Fruit fly (Drosophila melanogaster): ENCODE results near the gene CG32071.

CG32071 gene

DNA sequence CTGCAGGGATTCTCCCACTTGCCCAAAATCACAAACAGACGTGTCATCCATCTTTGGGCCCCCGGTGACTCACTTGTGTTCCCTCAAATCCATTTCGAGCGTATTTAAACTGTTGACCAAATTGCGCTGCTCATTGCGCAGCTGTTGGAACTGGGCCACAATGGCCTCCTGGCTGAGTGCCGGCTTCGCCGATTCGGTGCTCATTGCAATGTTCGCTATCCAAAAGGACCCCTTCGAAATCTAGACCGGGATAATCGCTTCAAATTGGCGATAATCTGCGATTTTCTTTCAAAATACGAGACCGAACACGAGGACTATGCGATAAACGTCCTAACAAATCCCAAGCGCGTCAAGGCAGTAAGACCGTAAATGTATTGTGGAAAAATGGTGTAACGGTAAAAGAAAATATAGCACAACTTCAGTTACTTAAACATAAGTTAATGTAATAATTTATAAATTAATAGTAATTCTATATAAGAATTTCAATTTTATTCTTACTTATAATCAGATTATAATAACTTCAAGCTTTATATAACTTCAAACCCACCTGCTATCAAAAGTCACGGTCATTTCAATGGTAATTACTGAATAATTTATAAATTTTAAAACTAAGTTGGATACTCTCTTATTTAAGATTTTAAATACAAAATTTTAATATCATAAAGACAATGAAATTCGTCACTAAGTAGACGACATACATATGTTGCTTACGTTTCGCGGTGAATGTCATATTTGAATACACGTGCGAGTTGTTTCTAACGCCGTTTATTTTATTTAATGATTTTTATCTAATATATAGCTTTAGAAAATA is 29.4 kb downstream of the CG32071 start, which contains the start of the genes Pfdn2 and Noc1 (continued):
- TF ChIP-seq luna (GFP tag; optimal IDR thresholded peaks at IDR 0.05) (no peak), CG12236 (GFP tag; optimal IDR thresholded peaks at IDR 0.05) (no peak), sna (GFP tag; IDR thresholded peaks at IDR 0.05; ENCODE audit: partially characterized antibody) (no peak), CG1832 (GFP tag; optimal IDR thresholded peaks at IDR 0.05) (no peak), CrebB (tag; optimal IDR thresholded peaks at IDR 0.05) (no peak), mirr (GFP tag; optimal IDR thresholded peaks at IDR 0.05) (no peak), CG2875 (GFP tag; optimal IDR thresholded peaks at IDR 0.05) (no peak), Dref (GFP tag; IDR thresholded peaks at IDR 0.05) (no peak), CG4617 (GFP tag; optimal IDR thresholded peaks at IDR 0.05; ENCODE audit: borderline replicate concordance) (peak; percentile 59), CG30431 (GFP tag; optimal IDR thresholded peaks at IDR 0.05) (no peak), amos (GFP tag; IDR thresholded peaks at IDR 0.05; ENCODE audit: partially characterized antibody) (no peak), emc (GFP tag; optimal IDR thresholded peaks at IDR 0.05) (no peak)

DNA sequence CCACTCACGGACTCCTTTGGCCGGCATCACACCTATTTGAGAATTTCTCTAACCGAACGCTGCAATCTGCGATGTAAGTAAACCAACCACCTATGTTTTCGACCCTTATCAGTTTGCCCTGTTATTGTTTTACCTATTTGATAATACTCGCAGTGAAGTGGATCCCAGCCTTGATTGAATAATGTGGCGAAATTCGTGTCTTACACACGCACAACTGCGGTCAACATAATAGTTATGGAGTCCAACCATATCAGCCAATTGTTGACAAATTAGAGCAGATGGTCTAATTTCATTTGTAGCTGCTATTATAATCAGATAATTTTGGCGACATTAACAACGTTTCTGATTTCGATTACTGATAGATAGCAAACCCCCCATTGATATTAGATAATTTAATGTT is 32.6 kb downstream of the CG32071 start:
- TF ChIP-seq mirr (GFP tag; optimal IDR thresholded peaks at IDR 0.05) (peak; percentile 79), nerfin-2 (GFP tag; IDR thresholded peaks at IDR 0.05; ENCODE audit: partially characterized antibody) (0 out of 2 replicates have a peak, but pooled peaks have one; percentile 27), TFAM (GFP tag; optimal IDR thresholded peaks at IDR 0.05) (no peak), CG18476 (GFP tag; optimal IDR thresholded peaks at IDR 0.05) (no peak), ewg (GFP tag; optimal IDR thresholded peaks at IDR 0.05) (no peak), CG11696 (GFP tag; IDR thresholded peaks at IDR 0.05) (peak; percentile 83), Med (GFP tag) (peak; percentile 18), CG18011 (GFP tag; optimal IDR thresholded peaks at IDR 0.05) (no peak), grn (GFP tag; optimal IDR thresholded peaks at IDR 0.05) (peak; percentile 30), exex (tag; optimal IDR thresholded peaks at IDR 0.05) (peak; percentile 79)

DNA sequence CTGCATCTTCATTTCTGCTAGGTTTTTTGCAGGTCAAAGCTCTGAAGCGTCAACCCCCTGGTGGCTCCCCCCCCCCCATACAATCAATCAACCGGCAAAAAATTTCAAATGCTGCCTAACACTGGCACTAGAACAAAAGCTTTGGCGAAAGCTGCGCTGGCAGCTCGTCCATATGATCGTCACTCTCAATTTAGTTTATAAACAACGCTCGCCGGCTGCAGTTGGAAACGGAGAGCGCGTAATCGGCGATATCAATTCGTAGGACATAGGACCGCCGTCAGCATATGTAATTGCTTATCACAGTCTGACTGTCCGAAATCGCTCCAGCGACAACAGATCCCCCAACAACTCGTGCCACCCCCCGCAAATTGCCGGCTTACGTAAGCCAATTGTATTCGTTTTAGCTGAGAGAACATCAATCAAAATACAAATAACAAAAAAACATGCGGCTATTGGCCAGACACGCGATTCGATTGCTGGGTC is 33.3 kb downstream of the CG32071 start, which contains the start of gene Mocs1:
TSS of gene Mocs1 (plus strand) at position 155 of the 483 bp plus-strand sequence.
- peak; percentile 75 for TF ChIP-seq Med (GFP tag)
- no peak for TF ChIP-seq row (GFP tag; IDR thresholded peaks at IDR 0.05)
- peak; percentile 6 for TF ChIP-seq caup (GFP tag; optimal IDR thresholded peaks at IDR 0.05; ENCODE audit: severe bottlenecking)
- TF ChIP-seq CG32532 (GFP tag; IDR thresholded peaks at IDR 0.05) = peak; percentile 53
- TF ChIP-seq tgo (GFP tag; IDR thresholded peaks at IDR 0.05) = no peak; the same call in 2 of the 3 replicates
- no peak for TF ChIP-seq Sin3A (optimal IDR thresholded peaks at IDR 0.05)
- no peak for TF ChIP-seq CG12659 (GFP tag; optimal IDR thresholded peaks at IDR 0.05)
- TF ChIP-seq mirr (GFP tag; optimal IDR thresholded peaks at IDR 0.05) = peak; percentile 23
- TF ChIP-seq CG18599 (GFP tag; optimal IDR thresholded peaks at IDR 0.05) = peak; percentile 6
- peak; percentile 37; the same call in 1 of the 2 replicates for TF ChIP-seq amos (GFP tag; IDR thresholded peaks at IDR 0.05; ENCODE audit: partially characterized antibody)
- no peak for TF ChIP-seq CG11696 (GFP tag; IDR thresholded peaks at IDR 0.05)
- 0 out of 2 replicates have a peak, but pooled peaks have one; percentile 34 for TF ChIP-seq hbn (GFP tag; IDR thresholded peaks at IDR 0.05; ENCODE audit: partially characterized antibody)
- no peak for TF ChIP-seq CG12219 (GFP tag; optimal IDR thresholded peaks at IDR 0.05)
- TF ChIP-seq tna (GFP tag; IDR thresholded peaks at IDR 0.05; ENCODE audit: partially characterized antibody) = peak; percentile 11; the same call in 1 of the 2 replicates
- TF ChIP-seq CG9932 (GFP tag; IDR thresholded peaks at IDR 0.05) = peak; percentile 52
- TF ChIP-seq HHEX (GFP tag; optimal IDR thresholded peaks at IDR 0.05) = peak; percentile 6
- no peak for TF ChIP-seq br (optimal IDR thresholded peaks at IDR 0.05)
- no peak for TF ChIP-seq Hr3 (GFP tag; optimal IDR thresholded peaks at IDR 0.05)
- no peak for TF ChIP-seq CG10959 (GFP tag; IDR thresholded peaks at IDR 0.05)
- no peak for TF ChIP-seq CG17568 (GFP tag; optimal IDR thresholded peaks at IDR 0.05)
- TF ChIP-seq CG17328 (GFP tag; IDR thresholded peaks at IDR 0.05) = peak; percentile 30; the same call in 1 of the 2 replicates
- TF ChIP-seq Mrtf (GFP tag; IDR thresholded peaks at IDR 0.05) = peak; percentile 13; the same call in 1 of the 3 replicates
- TF ChIP-seq CG12769 (tag; optimal IDR thresholded peaks at IDR 0.05) = peak; percentile 38
- peak; percentile 5 for TF ChIP-seq CG13296 (GFP tag; optimal IDR thresholded peaks at IDR 0.05)
- no peak for TF ChIP-seq pan (optimal IDR thresholded peaks at IDR 0.05)
- TF ChIP-seq pan (GFP tag; optimal IDR thresholded peaks at IDR 0.05 in 1 of 2, IDR thresholded peaks at IDR 0.05 in 1 of 2) = peak in 1 of 2 experiments; percentile 14
- TF ChIP-seq MBD-R2 (GFP tag; IDR thresholded peaks at IDR 0.05) = peak; percentile 41; the same call in 1 of the 2 replicates
- TF ChIP-seq CG12104 (GFP tag; optimal IDR thresholded peaks at IDR 0.05) = no peak

All from whole organism, embryonic.